Worm (Caenorhabditis elegans) whole organism, L4 larva: ENCODE data around the gene T25B9.1.

Experiments used
- D1046.2 ChIP-seq: fragments of 200-800 bp; sonication (Bioruptor generic); IDR thresholded peaks from 2 replicates; pipeline ENCODE4 v1.3.6; 2022; ENCODE audit warnings: missing genetic modification characterization, missing compliant biosample characterization
- F26F4.8 ChIP-seq: fragments of 200-800 bp; sonication (Bioruptor generic); conservative IDR thresholded peaks from 2 replicates; pipeline ENCODE4 v1.3.6; 2022; ENCODE audit warnings: missing genetic modification characterization, missing compliant biosample characterization
- F37D6.2 ChIP-seq: sonication (generic microtip); optimal IDR thresholded peaks from 2 replicates; lab custom pipeline; 2016; ENCODE audit warnings: mild to moderate bottlenecking, missing genetic modification characterization, missing compliant biosample characterization
- T20F7.1 ChIP-seq: fragments of 200-800 bp; sonication (Bioruptor generic); optimal IDR thresholded peaks from 2 replicates; lab custom pipeline; 2018; ENCODE audit warnings: mild to moderate bottlenecking, missing genetic modification characterization, missing compliant biosample characterization
- Y48G9A.11 ChIP-seq: fragments of 200-800 bp; sonication (Bioruptor generic); IDR thresholded peaks from 2 replicates; pipeline ENCODE4 v1.3.6; 2022; ENCODE audit warnings: missing genetic modification reagents, missing genetic modification characterization, missing compliant biosample characterization
- Y5F2A.4 ChIP-seq: fragments of 200-800 bp; sonication (Bioruptor generic); optimal IDR thresholded peaks from 2 replicates; lab custom pipeline; 2018; ENCODE audit warnings: mild to moderate bottlenecking, missing genetic modification characterization, missing compliant biosample characterization
- ZK337.2 ChIP-seq: fragments of 200-800 bp; sonication (Bioruptor generic); IDR thresholded peaks from 2 replicates; pipeline ENCODE4 v1.3.6; 2022; ENCODE audit warnings: missing genetic modification reagents, missing genetic modification characterization, missing compliant biosample characterization
- aha-1 ChIP-seq: fragments of 150-350 bp; peaks from one replicate; lab custom pipeline; 2014; ENCODE audit warnings: missing biosample characterization, missing genetic modification characterization
- aly-2 ChIP-seq: sonication (generic microtip); optimal IDR thresholded peaks from 2 replicates; lab custom pipeline; 2018; ENCODE audit warnings: missing biosample characterization, missing genetic modification characterization
- ama-1 ChIP-seq: fragments of 150-350 bp; optimal IDR thresholded peaks from 2 replicates; lab custom pipeline; 2014; ENCODE audit warnings: inconsistent platforms, mixed read lengths
- arid-1 ChIP-seq: fragments of 200-800 bp; sonication (Bioruptor generic); conservative IDR thresholded peaks from 2 replicates; pipeline ENCODE4 v1.3.6; 2022; ENCODE audit warnings: missing genetic modification reagents, missing genetic modification characterization, missing compliant biosample characterization
- attf-4 ChIP-seq: sonication (generic microtip); optimal IDR thresholded peaks from 3 replicates; lab custom pipeline; 2017; ENCODE audit warnings: missing biosample characterization, missing genetic modification characterization
- ceh-20 ChIP-seq: fragments of 200-800 bp; sonication (Bioruptor generic); IDR thresholded peaks from 2 replicates; pipeline ENCODE4 v1.3.6; 2022; ENCODE audit warnings: missing genetic modification reagents, missing genetic modification characterization, missing compliant biosample characterization
- ceh-32 ChIP-seq: sonication (generic microtip); optimal IDR thresholded peaks from 2 replicates; lab custom pipeline; 2016; ENCODE audit warnings: mild to moderate bottlenecking, missing genetic modification characterization, missing compliant biosample characterization; ENCODE audit not compliant: poor library complexity
- ceh-62 ChIP-seq: sonication (generic microtip); optimal IDR thresholded peaks from 2 replicates; lab custom pipeline; 2017; ENCODE audit warnings: missing biosample characterization, missing genetic modification characterization
- ces-1 ChIP-seq: fragments of 150-350 bp; sonication (generic microtip); optimal IDR thresholded peaks from 4 replicates; lab custom pipeline; 2014; ENCODE audit warnings: missing biosample characterization, missing genetic modification reagents, missing genetic modification characterization
- cey-2 ChIP-seq: sonication (generic microtip); optimal IDR thresholded peaks from 3 replicates; lab custom pipeline; 2017; ENCODE audit warnings: missing genetic modification characterization, mild to moderate bottlenecking, missing compliant biosample characterization, antibody characterized with exemption, borderline replicate concordance; ENCODE audit not compliant: insufficient read depth
- ctbp-1 ChIP-seq: fragments of 200-800 bp; sonication (Bioruptor generic); IDR thresholded peaks from 2 replicates; pipeline ENCODE4 v1.3.6; 2022; ENCODE audit warnings: missing genetic modification reagents, missing genetic modification characterization, missing compliant biosample characterization
- daf-16 ChIP-seq, 3 experiments: sonication (generic microtip); optimal IDR thresholded peaks; 2 replicates each; lab custom pipeline; 2016 to 2017; ENCODE audit warnings: missing genetic modification characterization in 3 of 3, missing genetic modification reagents in 3 of 3, mild to moderate bottlenecking in 2 of 3, missing compliant biosample characterization in 2 of 3, missing biosample characterization in 1 of 3, moderate library complexity in 1 of 3
- dmd-8 ChIP-seq: fragments of 200-800 bp; sonication (Bioruptor generic); IDR thresholded peaks from 2 replicates; pipeline ENCODE4 v1.3.6; 2022; ENCODE audit warnings: missing genetic modification characterization, missing compliant biosample characterization
- dmd-9 ChIP-seq: fragments of 200-800 bp; sonication (Bioruptor generic); IDR thresholded peaks from 2 replicates; pipeline ENCODE4 v1.3.6; 2022; ENCODE audit warnings: missing genetic modification reagents, missing genetic modification characterization, missing compliant biosample characterization
- dpl-1 ChIP-seq: fragments of 150-350 bp; optimal IDR thresholded peaks from 2 replicates; lab custom pipeline; 2014; ENCODE audit warnings: missing biosample characterization, missing genetic modification reagents, missing genetic modification characterization
- egl-43 ChIP-seq: fragments of 200-800 bp; sonication (Bioruptor generic); IDR thresholded peaks from 2 replicates; pipeline ENCODE4 v1.3.6; 2022; ENCODE audit warnings: missing genetic modification reagents, missing genetic modification characterization, missing compliant biosample characterization
- gei-8 ChIP-seq: fragments of 200-800 bp; sonication (Bioruptor generic); optimal IDR thresholded peaks from 2 replicates; lab custom pipeline; 2018; ENCODE audit warnings: mild to moderate bottlenecking, missing genetic modification characterization, missing compliant biosample characterization
- hlh-30 ChIP-seq: sonication (generic microtip); optimal IDR thresholded peaks from 2 replicates; lab custom pipeline; 2017; ENCODE audit warnings: antibody characterized with exemption, mild to moderate bottlenecking, missing genetic modification characterization, missing compliant biosample characterization; ENCODE audit not compliant: insufficient read depth
- lin-1 ChIP-seq: fragments of 200-800 bp; sonication (Bioruptor generic); IDR thresholded peaks from 2 replicates; pipeline ENCODE4 v1.3.6; 2022; ENCODE audit warnings: missing genetic modification reagents, missing genetic modification characterization, missing compliant biosample characterization
- lin-13 ChIP-seq: fragments of 150-350 bp; optimal IDR thresholded peaks from 2 replicates; lab custom pipeline; 2014; ENCODE audit warnings: missing biosample characterization, missing genetic modification reagents, missing genetic modification characterization
- lin-38 ChIP-seq: fragments of 200-800 bp; sonication (Bioruptor generic); IDR thresholded peaks from 2 replicates; pipeline ENCODE4 v1.3.6; 2022; ENCODE audit warnings: missing genetic modification reagents, missing genetic modification characterization, missing compliant biosample characterization
- madf-5 ChIP-seq, 2 experiments: fragments of 200-800 bp; sonication (Bioruptor generic); IDR thresholded peaks; 2 replicates each; pipeline ENCODE4 v1.3.6; 2022; ENCODE audit warnings: missing compliant biosample characterization in 2 of 2, missing genetic modification characterization in 2 of 2
- mdl-1 ChIP-seq, 2 experiments: fragments of 150-350 bp in 1 of 2; sonication (generic microtip) in 1 of 2; optimal IDR thresholded peaks; 2 replicates each; lab custom pipeline; 2014 to 2017; ENCODE audit warnings: missing biosample characterization in 2 of 2, missing genetic modification characterization in 2 of 2
- mep-1 ChIP-seq: fragments of 150-350 bp; sonication (generic microtip); optimal IDR thresholded peaks from 3 replicates; lab custom pipeline; 2014; ENCODE audit warnings: missing biosample characterization, missing genetic modification characterization
- mxl-2 ChIP-seq: fragments of 200-800 bp; sonication (Bioruptor generic); conservative IDR thresholded peaks from 2 replicates; pipeline ENCODE4 v1.3.6; 2022; ENCODE audit warnings: missing genetic modification reagents, missing genetic modification characterization, missing compliant biosample characterization
- mxl-3 ChIP-seq: fragments of 200-800 bp; sonication (Bioruptor generic); optimal IDR thresholded peaks from 2 replicates; lab custom pipeline; 2018; ENCODE audit warnings: mild to moderate bottlenecking, missing genetic modification characterization, missing compliant biosample characterization
- nhr-10 ChIP-seq: fragments of 150-350 bp; optimal IDR thresholded peaks from 2 replicates; lab custom pipeline; 2014; ENCODE audit warnings: missing biosample characterization, missing genetic modification characterization
- nhr-102 ChIP-seq: sonication (generic microtip); optimal IDR thresholded peaks from 2 replicates; lab custom pipeline; 2016; ENCODE audit warnings: mild to moderate bottlenecking, missing genetic modification characterization, moderate library complexity, missing compliant biosample characterization
- nhr-28 ChIP-seq: fragments of 150-350 bp; optimal IDR thresholded peaks from 2 replicates; lab custom pipeline; 2014; ENCODE audit warnings: missing biosample characterization, missing genetic modification characterization
- nhr-42 ChIP-seq: fragments of 200-800 bp; sonication (Bioruptor generic); IDR thresholded peaks from 2 replicates; pipeline ENCODE4 v1.3.6; 2022; ENCODE audit warnings: missing genetic modification characterization, missing compliant biosample characterization
- nhr-48 ChIP-seq: sonication (generic microtip); optimal IDR thresholded peaks from 2 replicates; lab custom pipeline; 2016; ENCODE audit warnings: mild to moderate bottlenecking, missing genetic modification characterization, missing compliant biosample characterization
- nhr-77 ChIP-seq: fragments of 150-350 bp; optimal IDR thresholded peaks from 2 replicates; lab custom pipeline; 2014; ENCODE audit warnings: missing biosample characterization, missing genetic modification characterization
- snpc-1.2 ChIP-seq: fragments of 200-800 bp; sonication (Bioruptor generic); IDR thresholded peaks from 2 replicates; pipeline ENCODE4 v1.3.6; 2022; ENCODE audit warnings: missing genetic modification reagents, missing genetic modification characterization, missing compliant biosample characterization
- spr-3 ChIP-seq: fragments of 200-800 bp; sonication (Bioruptor generic); optimal IDR thresholded peaks from 2 replicates; lab custom pipeline; 2018; ENCODE audit warnings: mild to moderate bottlenecking, missing genetic modification characterization, missing compliant biosample characterization
- tra-1 ChIP-seq: fragments of 200-800 bp; sonication (Bioruptor generic); IDR thresholded peaks from 2 replicates; pipeline ENCODE4 v1.3.6; 2022; ENCODE audit warnings: missing genetic modification reagents, missing genetic modification characterization, missing compliant biosample characterization
- unc-62 ChIP-seq, 3 experiments: fragments of 150-350 bp in 1 of 3; sonication (generic microtip); optimal IDR thresholded peaks in 2 of 3; peaks in 1 of 3; 1 replicate in 1 of 3; 2 replicates in 2 of 3; lab custom pipeline; 2014 to 2017; ENCODE audit warnings: missing biosample characterization in 3 of 3, missing genetic modification characterization in 3 of 3, missing genetic modification reagents in 3 of 3, missing genotype in 1 of 3
- zag-1 ChIP-seq: fragments of 150-350 bp; optimal IDR thresholded peaks from 2 replicates; lab custom pipeline; 2014; ENCODE audit warnings: missing biosample characterization, missing genetic modification characterization
- zfp-3 ChIP-seq: fragments of 200-800 bp; sonication (Bioruptor generic); conservative IDR thresholded peaks from 2 replicates; pipeline ENCODE4 v1.3.6; 2022; ENCODE audit warnings: missing genetic modification reagents, missing genetic modification characterization, missing compliant biosample characterization
- zip-11 ChIP-seq: fragments of 200-800 bp; sonication (Bioruptor generic); IDR thresholded peaks from 2 replicates; pipeline ENCODE4 v1.3.6; 2022; ENCODE audit warnings: missing genetic modification characterization, missing compliant biosample characterization
- zip-2 ChIP-seq: fragments of 150-350 bp; optimal IDR thresholded peaks from 2 replicates; lab custom pipeline; 2014; ENCODE audit warnings: missing biosample characterization, missing genetic modification characterization

T25B9.1 gene

DNA sequence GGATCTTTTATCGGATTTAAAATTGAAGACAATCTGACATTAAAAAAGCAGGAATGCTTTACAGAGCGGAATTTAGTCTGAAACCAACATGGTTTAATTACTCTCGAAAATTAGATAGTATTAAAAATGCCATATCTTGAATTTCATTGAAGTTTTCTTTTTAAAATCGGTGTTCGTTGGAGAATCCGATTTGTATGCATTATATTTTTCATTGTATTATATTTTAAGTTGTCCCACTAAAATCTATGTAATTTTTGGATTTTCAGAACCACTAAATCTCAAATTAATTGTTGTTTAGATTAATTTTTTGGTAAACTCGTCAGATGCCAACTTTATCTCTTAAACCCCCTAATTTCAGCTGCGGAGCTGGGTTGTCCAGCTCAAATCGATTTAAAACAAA lies 28.6 kb upstream of the T25B9.1 start (continued):
- no peak for TF ChIP-seq snpc-1.2 (GFP tag; lab: Robert Waterston, UW)
- no peak for TF ChIP-seq Y5F2A.4 (GFP tag; lab: Kevin White, UChicago)
- TF ChIP-seq nhr-42 (GFP tag; lab: Robert Waterston, UW): 0 out of 2 replicates have a peak, but pooled peaks have one; percentile 39
- TF ChIP-seq cey-2: no peak
- TF ChIP-seq mdl-1 (tag; optimal IDR thresholded peaks at IDR 0.05; lab: Kevin White, UChicago): no peak
- no peak for TF ChIP-seq ces-1 (GFP tag; lab: Kevin White, UChicago)
- TF ChIP-seq ctbp-1 (GFP tag; lab: Robert Waterston, UW): peak; percentile 57; the same call in 1 of the 2 replicates
- TF ChIP-seq unc-62 (GFP tag; optimal IDR thresholded peaks at IDR 0.05 in 1 of 2; lab: Kevin White, UChicago): no peak
- TF ChIP-seq unc-62 (tag; optimal IDR thresholded peaks at IDR 0.05; lab: Kevin White, UChicago): no peak
- 0 out of 2 replicates have a peak, but pooled peaks have one; percentile 55 for TF ChIP-seq zfp-3
- no peak for TF ChIP-seq ceh-32 (tag; lab: Kevin White, UChicago)
- peak; percentile 22 for TF ChIP-seq mep-1 (tag; lab: Kevin White, UChicago)
- no peak for TF ChIP-seq ZK337.2
- no peak for TF ChIP-seq lin-1
- TF ChIP-seq Y48G9A.11 (GFP tag; lab: Robert Waterston, UW): no peak
- TF ChIP-seq gei-8: no peak
- no peak for TF ChIP-seq nhr-10 (tag; lab: Kevin White, UChicago)
- no peak for TF ChIP-seq ceh-20
- TF ChIP-seq ama-1 (lab: Kevin White, UChicago): no peak
- TF ChIP-seq nhr-102 (tag; lab: Kevin White, UChicago): peak; percentile 8
- TF ChIP-seq aly-2: no peak
- TF ChIP-seq madf-5 (GFP tag; IDR thresholded peaks at IDR 0.05; lab: Robert Waterston, UW): no peak
- TF ChIP-seq ceh-62: no peak
- TF ChIP-seq dmd-9 (GFP tag; lab: Robert Waterston, UW): no peak
- TF ChIP-seq daf-16 (GFP tag; optimal IDR thresholded peaks at IDR 0.05; lab: Kevin White, UChicago): no peak
- TF ChIP-seq daf-16 (tag; optimal IDR thresholded peaks at IDR 0.05; lab: Kevin White, UChicago): no peak
- TF ChIP-seq egl-43 (GFP tag; lab: Robert Waterston, UW): no peak
- TF ChIP-seq nhr-77 (tag; lab: Kevin White, UChicago): no peak
- TF ChIP-seq dpl-1 (GFP tag; lab: Kevin White, UChicago): no peak
- 0 out of 2 replicates have a peak, but pooled peaks have one; percentile 29 for TF ChIP-seq arid-1
- TF ChIP-seq T20F7.1: no peak
- 0 out of 2 replicates have a peak, but pooled peaks have one; percentile 12 for TF ChIP-seq lin-38 (GFP tag; lab: Robert Waterston, UW)
- no peak for TF ChIP-seq spr-3 (GFP tag; lab: Kevin White, UChicago)
- no peak for TF ChIP-seq zip-11
- TF ChIP-seq tra-1: no peak
- TF ChIP-seq F26F4.8 (GFP tag; lab: Robert Waterston, UW): no peak
- TF ChIP-seq, all 104 proteins: peak for 13

DNA sequence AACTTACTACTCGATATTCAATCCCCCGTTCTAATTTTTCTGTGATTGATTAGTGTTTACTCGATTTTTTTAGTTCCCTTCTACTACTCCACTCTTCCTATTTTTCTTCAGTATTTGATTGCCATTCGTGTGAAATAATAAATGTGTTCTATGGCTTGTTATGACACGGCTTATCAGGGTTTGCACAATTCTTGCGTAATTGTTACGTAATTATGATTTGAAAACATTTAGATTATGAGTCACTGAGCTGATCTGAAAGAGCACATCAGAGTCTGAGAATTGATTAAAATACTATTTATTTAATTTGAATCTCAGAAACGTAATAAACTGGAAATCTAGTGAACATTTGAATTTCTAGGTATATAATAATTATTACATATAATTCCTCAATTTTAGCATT lies 27.7 kb upstream of the T25B9.1 start:
- TF ChIP-seq lin-13 (no peak), snpc-1.2 (GFP tag; lab: Robert Waterston, UW) (0 out of 2 replicates have a peak, but pooled peaks have one; percentile 14), ama-1 (lab: Kevin White, UChicago) (no peak), zag-1 (tag; lab: Kevin White, UChicago) (no peak)

DNA sequence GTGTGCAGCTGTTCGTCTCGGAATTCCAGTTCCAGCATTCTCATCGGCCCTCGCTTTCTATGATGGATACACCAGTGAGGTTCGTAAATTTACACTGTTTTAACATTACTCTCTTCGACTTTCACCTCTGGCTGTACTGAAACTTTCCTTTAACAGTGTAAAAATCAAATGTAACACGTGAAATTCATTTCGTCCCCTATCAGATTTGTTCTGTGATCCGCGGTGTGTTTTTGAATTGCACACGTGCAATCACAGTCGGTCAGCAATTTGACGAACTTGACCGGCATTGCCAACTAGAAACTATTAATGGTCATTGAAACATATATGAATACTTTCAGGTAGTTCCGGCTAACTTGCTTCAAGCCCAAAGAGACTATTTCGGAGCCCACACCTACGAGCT lies 27.1 kb upstream of the T25B9.1 start:
- no peak for TF ChIP-seq dmd-8 (GFP tag; lab: Robert Waterston, UW)
- peak; percentile 1 for TF ChIP-seq mxl-3
- TF ChIP-seq F37D6.2 (tag; lab: Kevin White, UChicago): no peak
- TF ChIP-seq zip-2 (tag; lab: Kevin White, UChicago): no peak
- TF ChIP-seq hlh-30: peak; percentile 17
- TF ChIP-seq nhr-48 (tag; lab: Kevin White, UChicago): no peak
- TF ChIP-seq aha-1 (tag; lab: Kevin White, UChicago): no peak
- TF ChIP-seq D1046.2: no peak
- TF ChIP-seq nhr-28 (tag; lab: Kevin White, UChicago): peak; percentile 7
- 0 out of 2 replicates have a peak, but pooled peaks have one; percentile 49 for TF ChIP-seq mxl-2 (GFP tag; lab: Robert Waterston, UW)
- no peak for TF ChIP-seq lin-38 (GFP tag; lab: Robert Waterston, UW)
- TF ChIP-seq unc-62 (GFP tag; optimal IDR thresholded peaks at IDR 0.05 in 1 of 2; lab: Kevin White, UChicago): peak in 1 of 2 experiments; percentile 66
- no peak for TF ChIP-seq unc-62 (tag; optimal IDR thresholded peaks at IDR 0.05; lab: Kevin White, UChicago)
- TF ChIP-seq attf-4 (tag; lab: Kevin White, UChicago): no peak
- TF ChIP-seq snpc-1.2 (GFP tag; lab: Robert Waterston, UW): no peak
